Worm (Caenorhabditis elegans) whole organism, mixed stage, embryonic: ENCODE measurements around the gene str-112.

Experiments used
- bed-3 ChIP-seq: fragments of 200-800 bp; sonication (Bioruptor generic); optimal IDR thresholded peaks from 3 replicates; lab custom pipeline; 2018; ENCODE audit warnings: mild to moderate bottlenecking, missing genetic modification characterization, moderate library complexity, missing compliant biosample characterization
- blmp-1 ChIP-seq: fragments of 150-350 bp; optimal IDR thresholded peaks from 2 replicates; lab custom pipeline; 2014; ENCODE audit warnings: missing biosample characterization, missing genetic modification characterization
- ceh-39 ChIP-seq: fragments of 150-350 bp; optimal IDR thresholded peaks from 2 replicates; lab custom pipeline; 2014; ENCODE audit warnings: missing biosample characterization, missing genetic modification characterization
- ceh-43 ChIP-seq: fragments of 200-800 bp; sonication (Bioruptor generic); optimal IDR thresholded peaks from 2 replicates; lab custom pipeline; 2018; ENCODE audit warnings: mild to moderate bottlenecking, missing genetic modification characterization, moderate library complexity, missing compliant biosample characterization
- ceh-83 ChIP-seq: fragments of 200-800 bp; sonication (Bioruptor generic); optimal IDR thresholded peaks from 2 replicates; lab custom pipeline; 2018; ENCODE audit warnings: mild to moderate bottlenecking, missing genetic modification characterization, missing compliant biosample characterization
- ces-1 ChIP-seq: fragments of 150-350 bp; optimal IDR thresholded peaks from 2 replicates; lab custom pipeline; 2014; ENCODE audit warnings: missing biosample characterization, missing genetic modification reagents, missing genetic modification characterization
- cnd-1 ChIP-seq: fragments of 200-800 bp; sonication (Bioruptor generic); optimal IDR thresholded peaks from 2 replicates; lab custom pipeline; 2018; ENCODE audit warnings: mild to moderate bottlenecking, missing genetic modification characterization, missing compliant biosample characterization
- drap-1 ChIP-seq: fragments of 200-800 bp; sonication (Bioruptor generic); optimal IDR thresholded peaks from 3 replicates; lab custom pipeline; 2018; ENCODE audit warnings: mild to moderate bottlenecking, missing genetic modification characterization, missing compliant biosample characterization
- elt-1 ChIP-seq: sonication (generic microtip); optimal IDR thresholded peaks from 2 replicates; lab custom pipeline; 2017; ENCODE audit warnings: missing genetic modification characterization, mild to moderate bottlenecking, missing compliant biosample characterization, antibody characterized with exemption, moderate library complexity, borderline replicate concordance; ENCODE audit not compliant: insufficient read depth
- elt-3 ChIP-seq: fragments of 150-350 bp; optimal IDR thresholded peaks from 2 replicates; lab custom pipeline; 2014; ENCODE audit warnings: missing biosample characterization, missing genetic modification characterization
- flh-1 ChIP-seq: fragments of 200-800 bp; sonication (Bioruptor generic); optimal IDR thresholded peaks from 2 replicates; lab custom pipeline; 2018; ENCODE audit warnings: mild to moderate bottlenecking, missing genetic modification characterization, moderate library complexity, missing compliant biosample characterization
- ham-2 ChIP-seq: fragments of 200-800 bp; sonication (Bioruptor generic); optimal IDR thresholded peaks from 2 replicates; lab custom pipeline; 2018; ENCODE audit warnings: mild to moderate bottlenecking, missing genetic modification characterization, missing compliant biosample characterization
- lin-13 ChIP-seq: fragments of 150-350 bp; optimal IDR thresholded peaks from 2 replicates; lab custom pipeline; 2014; ENCODE audit warnings: missing biosample characterization, missing genetic modification characterization
- lin-32 ChIP-seq: fragments of 200-800 bp; sonication (Bioruptor generic); optimal IDR thresholded peaks from 2 replicates; lab custom pipeline; 2018; ENCODE audit warnings: mild to moderate bottlenecking, missing genetic modification characterization, missing compliant biosample characterization
- lsy-2 ChIP-seq: fragments of 150-350 bp; optimal IDR thresholded peaks from 2 replicates; lab custom pipeline; 2014; ENCODE audit warnings: missing biosample characterization, missing genetic modification characterization
- mab-5 ChIP-seq: fragments of 150-350 bp; optimal IDR thresholded peaks from 2 replicates; lab custom pipeline; 2014; ENCODE audit warnings: missing biosample characterization, missing genetic modification characterization
- mep-1 ChIP-seq: fragments of 150-350 bp; optimal IDR thresholded peaks from 2 replicates; lab custom pipeline; 2017; ENCODE audit warnings: missing biosample characterization, missing genetic modification reagents, missing genetic modification characterization, inconsistent platforms
- mls-2 ChIP-seq: sonication (generic microtip); optimal IDR thresholded peaks from 2 replicates; lab custom pipeline; 2016; ENCODE audit warnings: mild to moderate bottlenecking, missing genetic modification characterization, moderate library complexity, missing compliant biosample characterization
- nhr-12 ChIP-seq: fragments of 150-350 bp; optimal IDR thresholded peaks from 2 replicates; lab custom pipeline; 2014; ENCODE audit warnings: missing biosample characterization, missing genetic modification characterization
- nhr-237 ChIP-seq: fragments of 150-350 bp; optimal IDR thresholded peaks from 2 replicates; lab custom pipeline; 2014; ENCODE audit warnings: missing biosample characterization, missing genetic modification characterization
- nhr-28 ChIP-seq: fragments of 150-350 bp; optimal IDR thresholded peaks from 2 replicates; lab custom pipeline; 2014; ENCODE audit warnings: missing biosample characterization, missing genetic modification characterization
- pha-4 ChIP-seq: fragments of 150-350 bp; optimal IDR thresholded peaks from 2 replicates; lab custom pipeline; 2018; ENCODE audit warnings: missing biosample characterization, missing genetic modification reagents, missing genetic modification characterization
- sem-2 ChIP-seq: fragments of 200-800 bp; sonication (Bioruptor generic); optimal IDR thresholded peaks from 2 replicates; lab custom pipeline; 2018; ENCODE audit warnings: mild to moderate bottlenecking, missing genetic modification characterization, missing compliant biosample characterization
- snpc-4 ChIP-seq: fragments of 150-350 bp; optimal IDR thresholded peaks from 2 replicates; lab custom pipeline; 2014; ENCODE audit warnings: missing biosample characterization, missing genetic modification characterization
- sptf-1 ChIP-seq: sonication (generic microtip); optimal IDR thresholded peaks from 2 replicates; lab custom pipeline; 2017; ENCODE audit warnings: mild to moderate bottlenecking, missing genetic modification characterization, moderate library complexity, missing compliant biosample characterization
- tbx-8 ChIP-seq: fragments of 200-800 bp; sonication (Bioruptor generic); optimal IDR thresholded peaks from 2 replicates; lab custom pipeline; 2018; ENCODE audit warnings: mild to moderate bottlenecking, missing genetic modification characterization, moderate library complexity, missing compliant biosample characterization
- unc-120 ChIP-seq: sonication (generic microtip); optimal IDR thresholded peaks from 2 replicates; lab custom pipeline; 2017; ENCODE audit warnings: missing genetic modification characterization, missing compliant biosample characterization; ENCODE audit not compliant: poor library complexity, severe bottlenecking
- unc-39 ChIP-seq: fragments of 150-350 bp; optimal IDR thresholded peaks from 2 replicates; lab custom pipeline; 2014; ENCODE audit warnings: missing biosample characterization, missing genetic modification characterization
- unc-62 ChIP-seq: fragments of 150-350 bp; optimal IDR thresholded peaks from 2 replicates; lab custom pipeline; 2014; ENCODE audit warnings: missing biosample characterization, missing genetic modification reagents, missing genetic modification characterization
- zip-8 ChIP-seq: fragments of 150-350 bp; optimal IDR thresholded peaks from 2 replicates; lab custom pipeline; 2014; ENCODE audit warnings: missing biosample characterization, missing genetic modification characterization

Gene str-112

DNA sequence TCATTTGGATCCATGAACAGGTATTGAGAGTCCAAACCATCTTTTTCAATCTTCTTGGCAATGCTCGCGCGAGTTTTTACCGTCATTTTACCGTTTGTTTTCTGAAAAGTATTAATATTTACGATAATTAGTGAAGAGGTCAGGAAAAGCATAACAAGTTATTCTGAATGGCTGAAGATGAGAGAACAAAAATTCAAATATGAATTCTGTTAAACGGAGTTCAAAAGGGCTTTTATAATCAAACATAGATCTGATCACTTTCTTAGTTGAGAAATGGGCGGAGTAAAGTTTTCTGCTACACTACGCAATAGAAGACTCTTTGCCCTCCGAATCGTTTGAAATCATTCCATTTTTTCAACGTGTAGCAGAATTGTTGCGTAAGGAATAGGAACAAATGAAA, 14.8 kb upstream of the str-112 start, which contains the start of gene fat-7:
Gene fat-7, minus strand, starts transcription at position 101 of the 400 bp plus-strand sequence.
- TF ChIP-seq ceh-39 (tag; lab: Kevin White, UChicago) (no peak), unc-62 (no peak), sem-2 (no peak), ceh-43 (GFP tag; lab: Kevin White, UChicago) (no peak), nhr-237 (tag; lab: Kevin White, UChicago) (no peak), elt-1 (no peak), lin-32 (GFP tag; lab: Kevin White, UChicago) (no peak), pha-4 (tag; lab: Kevin White, UChicago) (no peak), mls-2 (tag; lab: Kevin White, UChicago) (no peak), mab-5 (tag; lab: Kevin White, UChicago) (no peak)

ce11 chrV:7150570-7150969, 12.3 kb upstream of the str-112 start, which contains the start of gene F10D2.8:
F10D2.8 (minus strand) TSS chrV:7150714.
- TF ChIP-seq unc-39 (tag; lab: Kevin White, UChicago) (no peak), lin-32 (GFP tag; lab: Kevin White, UChicago) (no peak), blmp-1 (tag; lab: Kevin White, UChicago) (no peak), elt-3 (no peak), snpc-4 (tag; lab: Kevin White, UChicago) (no peak), zip-8 (no peak), tbx-8 (GFP tag; lab: Kevin White, UChicago) (no peak), ceh-43 (GFP tag; lab: Kevin White, UChicago) (no peak), drap-1 (GFP tag; lab: Kevin White, UChicago) (no peak), bed-3 (no peak), ceh-39 (tag; lab: Kevin White, UChicago) (no peak), cnd-1 (tag; lab: Kevin White, UChicago) (no peak), ham-2 (GFP tag; lab: Kevin White, UChicago) (no peak), lin-13 (tag; lab: Kevin White, UChicago) (no peak), pha-4 (tag; lab: Kevin White, UChicago) (no peak)

DNA sequence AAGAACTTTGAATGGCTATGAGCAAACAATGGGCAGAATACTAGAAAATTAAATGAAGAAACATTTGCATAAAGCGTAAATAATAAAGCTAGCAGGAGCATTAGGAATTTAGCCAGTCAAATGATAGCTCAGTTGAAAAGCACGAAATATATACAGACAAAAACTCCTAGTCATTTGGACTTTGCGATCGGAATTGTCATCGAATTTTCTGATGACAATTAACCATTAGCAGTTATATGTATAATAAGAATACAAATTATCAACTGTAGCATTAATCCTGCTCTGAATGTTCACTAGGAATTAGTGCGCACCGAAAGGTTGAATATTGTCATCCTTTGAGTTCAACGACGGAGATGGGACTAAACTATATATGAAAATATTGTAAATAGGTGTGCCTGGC, 9.2 kb upstream of the str-112 start, which contains the start of gene ugt-38:
Gene ugt-38, minus strand, starts transcription at position 101 of the 400 bp plus-strand sequence.
- TF ChIP-seq lin-13 (tag; lab: Kevin White, UChicago) (no peak), ceh-43 (GFP tag; lab: Kevin White, UChicago) (no peak), tbx-8 (GFP tag; lab: Kevin White, UChicago) (no peak), mep-1 (tag; lab: Kevin White, UChicago) (no peak), ham-2 (GFP tag; lab: Kevin White, UChicago) (no peak), snpc-4 (tag; lab: Kevin White, UChicago) (no peak), pha-4 (tag; lab: Kevin White, UChicago) (no peak), elt-1 (no peak), sem-2 (no peak), sptf-1 (no peak), mls-2 (tag; lab: Kevin White, UChicago) (no peak), unc-120 (tag; lab: Kevin White, UChicago) (no peak), lsy-2 (tag; lab: Kevin White, UChicago) (no peak), nhr-237 (tag; lab: Kevin White, UChicago) (no peak), drap-1 (GFP tag; lab: Kevin White, UChicago) (no peak), unc-62 (no peak), zip-8 (no peak), ceh-83 (no peak), mab-5 (tag; lab: Kevin White, UChicago) (no peak)

ce11 chrV:7145250-7145850, 7.1 kb upstream of the str-112 start, which contains the start of gene ugt-37:
ugt-37 (minus strand) TSS chrV:7145318.
- no peak for TF ChIP-seq nhr-12 (tag; lab: Kevin White, UChicago)
- TF ChIP-seq ceh-43 (GFP tag; lab: Kevin White, UChicago), result no peak
- no peak for TF ChIP-seq ces-1
- no peak for TF ChIP-seq bed-3
- TF ChIP-seq, all 35 proteins: peak for 0

ce11 chrV:7142661-7143060, 4.4 kb upstream of the str-112 start:
- TF ChIP-seq zip-8 (no peak), mab-5 (tag; lab: Kevin White, UChicago) (no peak), lin-32 (GFP tag; lab: Kevin White, UChicago) (no peak), drap-1 (GFP tag; lab: Kevin White, UChicago) (no peak), unc-62 (no peak), unc-39 (tag; lab: Kevin White, UChicago) (no peak), nhr-12 (tag; lab: Kevin White, UChicago) (no peak), ceh-83 (no peak), flh-1 (GFP tag; lab: Kevin White, UChicago) (no peak), nhr-28 (no peak), lsy-2 (tag; lab: Kevin White, UChicago) (no peak), ceh-43 (GFP tag; lab: Kevin White, UChicago) (no peak)
